Worm (Caenorhabditis elegans): Measurements from ENCODE around the gene acs-19.

DNA sequence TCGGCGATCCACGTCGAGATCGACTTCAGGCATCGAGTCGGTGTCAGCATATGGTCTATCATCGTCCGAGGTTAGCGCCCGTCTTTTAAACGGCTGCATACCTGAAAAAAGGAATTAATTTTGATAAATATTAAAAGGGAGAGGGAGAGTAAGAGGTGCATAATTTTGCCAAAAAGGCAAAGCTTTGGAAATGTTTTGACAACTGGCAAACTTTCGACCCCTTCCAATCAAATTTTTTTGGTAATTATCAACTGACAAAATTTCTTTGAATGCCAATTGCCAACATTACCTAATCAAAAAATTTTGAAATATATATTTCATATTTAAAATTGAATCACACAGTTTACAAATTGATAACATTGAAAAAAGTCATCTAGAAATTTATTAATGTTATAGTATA, 44.7 kb upstream of the acs-19 start, which contains the start of gene dpy-27:
- TF ChIP-seq ztf-11 (tag; optimal IDR thresholded peaks at IDR 0.05) = no peak
- no peak for TF ChIP-seq mep-1 (tag; optimal IDR thresholded peaks at IDR 0.05)
- TF ChIP-seq ham-2 (GFP tag; optimal IDR thresholded peaks at IDR 0.05) = no peak
- no peak for TF ChIP-seq ces-1 (GFP tag; optimal IDR thresholded peaks at IDR 0.05)
- TF ChIP-seq snpc-4 (tag; optimal IDR thresholded peaks at IDR 0.05) = no peak
- TF ChIP-seq unc-62 (GFP tag; optimal IDR thresholded peaks at IDR 0.05) = no peak
- TF ChIP-seq pha-4 (tag; optimal IDR thresholded peaks at IDR 0.05) = no peak
- TF ChIP-seq elt-1 (tag; optimal IDR thresholded peaks at IDR 0.05; ENCODE audit: borderline replicate concordance, insufficient read depth) = no peak
- TF ChIP-seq mab-5 (tag; optimal IDR thresholded peaks at IDR 0.05) = no peak
- TF ChIP-seq lin-13 (tag; optimal IDR thresholded peaks at IDR 0.05) = no peak
- no peak for TF ChIP-seq elt-3 (tag; optimal IDR thresholded peaks at IDR 0.05)
- TF ChIP-seq sptf-1 (tag; optimal IDR thresholded peaks at IDR 0.05) = no peak
- TF ChIP-seq nhr-28 (tag; optimal IDR thresholded peaks at IDR 0.05) = no peak
- TF ChIP-seq ceh-83 (GFP tag; optimal IDR thresholded peaks at IDR 0.05) = no peak

All from whole organism, mixed stage, embryonic.